Fruit fly (Drosophila melanogaster): ENCODE results near the gene CG13392.

DNA sequence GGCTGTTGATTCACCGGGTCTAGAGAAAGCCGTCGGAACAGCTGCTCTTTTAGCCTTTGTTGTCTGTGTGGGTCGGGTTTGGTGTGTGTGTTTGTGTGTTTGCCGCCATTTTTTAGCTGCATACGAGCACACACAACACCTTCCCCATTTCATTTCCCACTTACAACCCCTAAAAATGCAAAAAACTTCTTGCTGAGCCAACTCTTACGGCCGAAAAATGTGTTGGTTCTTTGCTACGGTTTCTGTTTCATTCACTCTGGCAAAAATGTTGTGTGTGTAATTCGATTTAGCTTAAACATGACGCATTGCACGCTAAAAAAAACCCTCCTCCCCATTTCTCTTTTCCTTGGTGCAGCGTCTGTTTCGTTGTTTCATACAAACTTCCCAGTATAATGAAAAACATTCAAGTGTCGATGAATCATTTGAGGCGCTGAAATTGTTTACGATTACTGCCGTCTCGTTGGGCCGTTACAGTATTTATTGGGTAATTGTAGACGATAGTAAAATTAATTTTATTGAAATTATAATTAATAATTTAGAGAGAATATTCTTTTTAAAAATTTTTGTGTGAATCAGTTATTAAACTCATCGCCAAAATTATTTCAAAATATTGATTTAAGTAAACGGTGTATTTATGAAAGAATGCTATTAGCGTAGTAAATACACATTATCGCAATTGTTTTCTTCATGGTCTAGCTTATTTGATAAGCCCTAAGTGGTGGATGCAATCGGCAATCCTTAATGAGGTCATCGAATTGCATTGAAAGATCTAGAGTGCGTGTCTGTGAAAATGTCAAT is 43.6 kb upstream of the CG13392 start:
- no peak for TF ChIP-seq psq (optimal IDR thresholded peaks at IDR 0.05)
- TF ChIP-seq pan (optimal IDR thresholded peaks at IDR 0.05) = no peak
- no peak for TF ChIP-seq CG8478 (optimal IDR thresholded peaks at IDR 0.05)
- no peak for TF ChIP-seq usp (GFP tag; optimal IDR thresholded peaks at IDR 0.05)
